Fruit fly (Drosophila melanogaster) whole organism, embryonic: ENCODE measurements around the gene CG4854.

Source experiments
- Awh ChIP-seq: fragments of 200-800 bp; sonication (Bioruptor generic); IDR thresholded peaks from 2 replicates; pipeline ENCODE4, ENCODE4 v1.3.6; 2022; ENCODE audit warnings: missing biosample characterization, missing genetic modification characterization
- Bdp1 ChIP-seq: fragments of 200-800 bp; sonication (Bioruptor generic); optimal IDR thresholded peaks from 3 replicates; lab custom pipeline; 2016; ENCODE audit warnings: missing biosample characterization, missing genetic modification characterization
- Bteb2 ChIP-seq: fragments of 200-800 bp; sonication (Bioruptor generic); optimal IDR thresholded peaks from 2 replicates; lab custom pipeline; 2016; ENCODE audit warnings: missing biosample characterization, missing genetic modification characterization
- C15 ChIP-seq: fragments of 200-800 bp; sonication (Bioruptor generic); IDR thresholded peaks from 3 replicates; pipeline ENCODE4 v1.3.6; 2022; ENCODE audit warnings: missing biosample characterization, missing genetic modification characterization
- CG10462 ChIP-seq: fragments of 200-800 bp; sonication (Bioruptor generic); optimal IDR thresholded peaks from 2 replicates; lab custom pipeline; 2016; ENCODE audit warnings: missing biosample characterization, missing genetic modification characterization
- CG10543 ChIP-seq: fragments of 200-800 bp; sonication (Bioruptor generic); optimal IDR thresholded peaks from 3 replicates; lab custom pipeline; 2017; ENCODE audit warnings: missing biosample characterization, mild to moderate bottlenecking, missing genetic modification characterization, moderate library complexity
- CG10959 ChIP-seq: fragments of 200-800 bp; sonication (Bioruptor generic); IDR thresholded peaks from 2 replicates; pipeline ENCODE4 v1.3.6; 2022; ENCODE audit warnings: missing biosample characterization, missing genetic modification characterization
- CG11093 ChIP-seq: fragments of 200-800 bp; sonication (Bioruptor generic); IDR thresholded peaks from 3 replicates; pipeline ENCODE4 v1.3.6; 2022; ENCODE audit warnings: missing biosample characterization, missing genetic modification characterization
- CG11456 ChIP-seq: fragments of 200-800 bp; sonication (Bioruptor generic); IDR thresholded peaks from 3 replicates; pipeline ENCODE4 v1.3.6; 2022; ENCODE audit warnings: missing biosample characterization, missing genetic modification characterization
- CG12071 ChIP-seq: fragments of 200-800 bp; sonication (Bioruptor generic); optimal IDR thresholded peaks from 3 replicates; lab custom pipeline; 2018; ENCODE audit warnings: missing biosample characterization, mild to moderate bottlenecking, missing genetic modification characterization
- CG12744 ChIP-seq: fragments of 200-800 bp; sonication (Bioruptor generic); optimal IDR thresholded peaks from 2 replicates; lab custom pipeline; 2016; ENCODE audit warnings: missing biosample characterization, missing genetic modification characterization
- CG13296 ChIP-seq: fragments of 200-800 bp; sonication (Bioruptor generic); optimal IDR thresholded peaks from 3 replicates; lab custom pipeline; 2018; ENCODE audit warnings: missing biosample characterization, mild to moderate bottlenecking, missing genetic modification characterization
- CG13424 ChIP-seq: fragments of 200-800 bp; sonication (Bioruptor generic); optimal IDR thresholded peaks from 2 replicates; lab custom pipeline; 2019; ENCODE audit warnings: missing biosample characterization, mild to moderate bottlenecking, missing genetic modification characterization, moderate library complexity
- CG13894 ChIP-seq: fragments of 200-800 bp; sonication (Bioruptor generic); optimal IDR thresholded peaks from 3 replicates; lab custom pipeline; 2018; ENCODE audit warnings: missing biosample characterization, mild to moderate bottlenecking, missing genetic modification characterization, moderate library complexity
- CG15269 ChIP-seq: fragments of 200-800 bp; sonication (Bioruptor generic); optimal IDR thresholded peaks from 2 replicates; lab custom pipeline; 2018; ENCODE audit warnings: missing biosample characterization, mild to moderate bottlenecking, missing genetic modification characterization, moderate library complexity
- CG15601 ChIP-seq: fragments of 200-800 bp; sonication (Bioruptor generic); optimal IDR thresholded peaks from 3 replicates; lab custom pipeline; 2019; ENCODE audit warnings: missing biosample characterization, mild to moderate bottlenecking, missing genetic modification characterization, moderate library complexity
- CG16863 ChIP-seq: fragments of 200-800 bp; sonication (Bioruptor generic); optimal IDR thresholded peaks from 3 replicates; lab custom pipeline; 2016; ENCODE audit warnings: missing biosample characterization, missing genetic modification characterization
- CG17802 ChIP-seq: fragments of 200-800 bp; sonication (Bioruptor generic); optimal IDR thresholded peaks from 2 replicates; lab custom pipeline; 2018; ENCODE audit warnings: missing biosample characterization, mild to moderate bottlenecking, missing genetic modification characterization, moderate library complexity
- CG2120 ChIP-seq: fragments of 200-800 bp; sonication (Bioruptor generic); optimal IDR thresholded peaks from 3 replicates; lab custom pipeline; 2016; ENCODE audit warnings: missing biosample characterization, missing genetic modification characterization
- CG2129 ChIP-seq: fragments of 200-800 bp; sonication (Bioruptor generic); IDR thresholded peaks from 2 replicates; pipeline ENCODE4 v1.3.6; 2022; ENCODE audit warnings: missing biosample characterization, missing genetic modification characterization; ENCODE audit not compliant: partially characterized antibody
- CG2678 ChIP-seq: fragments of 200-800 bp; sonication (Bioruptor generic); optimal IDR thresholded peaks from 3 replicates; lab custom pipeline; 2019; ENCODE audit warnings: missing biosample characterization, mild to moderate bottlenecking, missing genetic modification characterization, moderate library complexity
- CG43689 ChIP-seq: fragments of 200-800 bp; sonication (Bioruptor generic); IDR thresholded peaks from 2 replicates; pipeline ENCODE4 v1.3.6; 2022; ENCODE audit warnings: missing biosample characterization, missing genetic modification characterization
- CG4424 ChIP-seq: fragments of 200-800 bp; sonication (Bioruptor generic); optimal IDR thresholded peaks from 3 replicates; lab custom pipeline; 2016; ENCODE audit warnings: missing biosample characterization, missing genetic modification characterization
- CG4820 ChIP-seq: fragments of 200-800 bp; sonication (Bioruptor generic); optimal IDR thresholded peaks from 3 replicates; lab custom pipeline; 2016; ENCODE audit warnings: missing biosample characterization, missing genetic modification characterization
- CG7556 ChIP-seq: fragments of 200-800 bp; sonication (Bioruptor generic); optimal IDR thresholded peaks from 2 replicates; lab custom pipeline; 2017; ENCODE audit warnings: missing biosample characterization, mild to moderate bottlenecking, missing genetic modification characterization
- CG8478 ChIP-seq: fragments of >200 bp; optimal IDR thresholded peaks from 2 replicates; lab custom pipeline; 2018
- CG9215 ChIP-seq: fragments of 200-800 bp; sonication (Bioruptor generic); IDR thresholded peaks from 2 replicates; pipeline ENCODE4 v1.3.6; 2022; ENCODE audit warnings: missing biosample characterization, missing genetic modification characterization
- CTCF ChIP-seq: fragments of 200-800 bp; sonication (Bioruptor generic); optimal IDR thresholded peaks from 2 replicates; lab custom pipeline; 2017; ENCODE audit warnings: missing biosample characterization, mild to moderate bottlenecking, missing genetic modification characterization, moderate library complexity
- Drgx ChIP-seq: fragments of 200-800 bp; sonication (Bioruptor generic); IDR thresholded peaks from 2 replicates; pipeline ENCODE4 v1.3.6; 2022; ENCODE audit warnings: missing biosample characterization, missing genetic modification characterization
- HHEX ChIP-seq: fragments of 200-800 bp; sonication (Bioruptor generic); optimal IDR thresholded peaks from 3 replicates; lab custom pipeline; 2017; ENCODE audit warnings: missing biosample characterization, mild to moderate bottlenecking, missing genetic modification characterization, missing genetic modification reagents
- HmgZ ChIP-seq: fragments of 200-800 bp; sonication (Bioruptor generic); optimal IDR thresholded peaks from 2 replicates; lab custom pipeline; 2018; ENCODE audit warnings: missing biosample characterization, mild to moderate bottlenecking, missing genetic modification characterization
- NfI ChIP-seq: fragments of 200-800 bp; sonication (Bioruptor generic); optimal IDR thresholded peaks from 3 replicates; lab custom pipeline; 2018; ENCODE audit warnings: missing biosample characterization, mild to moderate bottlenecking, missing genetic modification characterization, moderate library complexity
- Stat92E ChIP-seq, 3 experiments: fragments of >200 bp in 2 of 3; fragments of 200-800 bp in 1 of 3; sonication (Bioruptor generic) in 1 of 3; optimal IDR thresholded peaks; 2 replicates each; lab custom pipeline; 2017 to 2019; ENCODE audit warnings: missing biosample characterization in 3 of 3, missing genetic modification characterization in 3 of 3, mild to moderate bottlenecking in 1 of 3, moderate library complexity in 1 of 3
- bigmax ChIP-seq: fragments of 200-800 bp; sonication (Bioruptor generic); optimal IDR thresholded peaks from 2 replicates; lab custom pipeline; 2018; ENCODE audit warnings: missing biosample characterization, mild to moderate bottlenecking, missing genetic modification characterization
- danr ChIP-seq: fragments of 200-800 bp; sonication (Bioruptor generic); IDR thresholded peaks from 2 replicates; pipeline ENCODE4 v1.3.6; 2022; ENCODE audit warnings: missing biosample characterization, missing genetic modification characterization
- dmrt11E ChIP-seq: fragments of 200-800 bp; sonication (Bioruptor generic); optimal IDR thresholded peaks from 3 replicates; lab custom pipeline; 2018; ENCODE audit warnings: missing biosample characterization, mild to moderate bottlenecking, missing genetic modification characterization, moderate library complexity
- her ChIP-seq: fragments of 200-800 bp; sonication (Bioruptor generic); optimal IDR thresholded peaks from 2 replicates; lab custom pipeline; 2016; ENCODE audit warnings: missing biosample characterization, missing genetic modification characterization
- lbe ChIP-seq: fragments of 200-800 bp; sonication (Bioruptor generic); optimal IDR thresholded peaks from 2 replicates; lab custom pipeline; 2016; ENCODE audit warnings: missing biosample characterization, mild to moderate bottlenecking, missing genetic modification characterization
- lov ChIP-seq, 2 experiments: fragments of 200-800 bp in 1 of 2; fragments of >200 bp in 1 of 2; sonication (Bioruptor generic) in 1 of 2; IDR thresholded peaks in 1 of 2; optimal IDR thresholded peaks in 1 of 2; 2 replicates in 1 of 2; 3 replicates in 1 of 2; pipeline versions ENCODE4 v1.3.6 to Lab custom; 2017 to 2022; ENCODE audit warnings: missing biosample characterization in 1 of 2, missing genetic modification characterization in 1 of 2
- nerfin-2 ChIP-seq: fragments of 200-800 bp; sonication (Bioruptor generic); IDR thresholded peaks from 2 replicates; pipeline ENCODE4 v1.3.6; 2022; ENCODE audit warnings: missing biosample characterization, missing genetic modification characterization; ENCODE audit not compliant: partially characterized antibody
- p53 ChIP-seq: fragments of 200-800 bp; sonication (Bioruptor generic); optimal IDR thresholded peaks from 2 replicates; lab custom pipeline; 2016; ENCODE audit warnings: missing biosample characterization, missing genetic modification characterization
- pum ChIP-seq: fragments of 200-800 bp; sonication (Bioruptor generic); optimal IDR thresholded peaks from 2 replicates; lab custom pipeline; 2016; ENCODE audit warnings: missing biosample characterization, missing genetic modification characterization
- sens ChIP-seq: fragments of 200-800 bp; sonication (Bioruptor generic); peaks from one replicate; lab custom pipeline; 2016; ENCODE audit warnings: missing biosample characterization, missing genetic modification characterization
- sens-2 ChIP-seq: fragments of 200-800 bp; sonication (Bioruptor generic); IDR thresholded peaks from 2 replicates; pipeline ENCODE4 v1.3.6; 2022; ENCODE audit warnings: missing biosample characterization, missing genetic modification characterization
- slbo ChIP-seq: fragments of 200-800 bp; sonication (Bioruptor generic); IDR thresholded peaks from 2 replicates; pipeline ENCODE4 v1.3.6; 2022; ENCODE audit warnings: missing biosample characterization, missing genetic modification characterization
- sug ChIP-seq: fragments of 200-800 bp; optimal IDR thresholded peaks from 2 replicates; lab custom pipeline; 2019; ENCODE audit warnings: missing biosample characterization, mild to moderate bottlenecking, missing genetic modification characterization, moderate library complexity
- tin ChIP-seq: fragments of 200-800 bp; sonication (Bioruptor generic); optimal IDR thresholded peaks from 3 replicates; lab custom pipeline; 2016; ENCODE audit warnings: missing biosample characterization, missing genetic modification characterization
- tll ChIP-seq, 2 experiments: fragments of 200-800 bp in 1 of 2; fragments of >200 bp in 1 of 2; sonication (Bioruptor generic) in 1 of 2; optimal IDR thresholded peaks; 2 replicates each; lab custom pipeline; 2017 to 2019; ENCODE audit warnings: missing biosample characterization in 2 of 2, missing genetic modification characterization in 2 of 2, mild to moderate bottlenecking in 1 of 2, moderate library complexity in 1 of 2
- trh ChIP-seq: fragments of 200-800 bp; sonication (Bioruptor generic); optimal IDR thresholded peaks from 2 replicates; lab custom pipeline; 2016; ENCODE audit warnings: missing biosample characterization, missing genetic modification characterization
- zen ChIP-seq: fragments of 200-800 bp; sonication (Bioruptor generic); optimal IDR thresholded peaks from 3 replicates; lab custom pipeline; 2018; ENCODE audit warnings: missing biosample characterization, mild to moderate bottlenecking, missing genetic modification characterization, moderate library complexity

CG4854 gene

DNA sequence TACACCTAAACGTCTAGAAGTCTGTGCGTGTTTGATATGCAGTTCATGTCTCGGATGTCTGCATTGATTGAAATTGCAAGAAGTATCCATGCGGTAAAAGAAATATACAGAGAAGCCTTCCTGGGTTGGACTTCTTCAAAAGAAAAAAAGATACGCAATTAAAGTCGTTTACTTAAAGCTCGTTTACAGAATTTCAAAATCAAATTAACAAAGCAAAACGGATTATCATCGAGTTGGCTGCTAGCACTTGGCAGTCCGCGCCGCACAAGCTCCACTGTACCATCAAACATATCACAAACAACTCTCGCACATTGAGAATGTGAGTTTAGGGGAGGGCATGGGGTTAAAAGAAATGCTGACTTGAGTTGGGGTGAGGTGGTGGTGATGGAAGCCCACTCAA lies 29.4 kb upstream of the CG4854 start (continued):
- TF ChIP-seq C15 (GFP tag; lab: Robert Waterston, UW) (0 out of 3 replicates have a peak, but pooled peaks have one; percentile 36), sens (peak; percentile 96), CG12744 (GFP tag; lab: Kevin White, UChicago) (no peak), CG13894 (no peak), CG2678 (peak; percentile 73), HmgZ (tag; lab: Kevin White, UChicago) (peak; percentile 16), CG11456 (GFP tag; lab: Robert Waterston, UW) (peak; percentile 72), CG43689 (GFP tag; lab: Robert Waterston, UW) (no peak), tin (GFP tag; lab: Kevin White, UChicago) (peak; percentile 87), CG10543 (no peak), zen (tag; lab: Kevin White, UChicago) (peak; percentile 57), CG7556 (GFP tag; lab: Kevin White, UChicago) (peak; percentile 70), Drgx (GFP tag; lab: Robert Waterston, UW) (peak; percentile 72), lov (optimal IDR thresholded peaks at IDR 0.05; lab: Kevin White, UChicago) (no peak), lov (GFP tag; IDR thresholded peaks at IDR 0.05; lab: Robert Waterston, UW) (peak; percentile 84), CTCF (GFP tag; lab: Kevin White, UChicago) (peak; percentile 33), CG10462 (GFP tag; lab: Kevin White, UChicago) (peak; percentile 66), CG4424 (peak; percentile 75), sens-2 (GFP tag; lab: Robert Waterston, UW) (peak; percentile 46; the same call in 1 of the 2 replicates), Bdp1 (GFP tag; lab: Kevin White, UChicago) (peak; percentile 53), trh (GFP tag; lab: Kevin White, UChicago) (no peak), her (peak; percentile 63), CG11093 (GFP tag; lab: Robert Waterston, UW) (0 out of 3 replicates have a peak, but pooled peaks have one; percentile 46), p53 (GFP tag; lab: Kevin White, UChicago) (no peak), Stat92E (GFP tag; optimal IDR thresholded peaks at IDR 0.05; lab: Kevin White, UChicago) (no peak), CG12071 (GFP tag; lab: Kevin White, UChicago) (peak; percentile 63), CG2129 (GFP tag; lab: Robert Waterston, UW) (no peak), CG9215 (GFP tag; lab: Robert Waterston, UW) (peak; percentile 39; the same call in 1 of the 2 replicates), CG8478 (lab: Kevin White, UChicago) (no peak), NfI (GFP tag; lab: Kevin White, UChicago) (peak; percentile 62), Bteb2 (GFP tag; lab: Kevin White, UChicago) (peak; percentile 51), danr (GFP tag; lab: Robert Waterston, UW) (peak; percentile 38; the same call in 1 of the 2 replicates), dmrt11E (peak; percentile 82), bigmax (GFP tag; lab: Kevin White, UChicago) (no peak), sug (tag; lab: Kevin White, UChicago) (peak; percentile 1), pum (GFP tag; lab: Kevin White, UChicago) (peak; percentile 75), CG2120 (GFP tag; lab: Kevin White, UChicago) (peak; percentile 34), HHEX (GFP tag; lab: Kevin White, UChicago) (peak; percentile 47), nerfin-2 (GFP tag; lab: Robert Waterston, UW) (no peak), lbe (GFP tag; lab: Kevin White, UChicago) (no peak), slbo (GFP tag; lab: Robert Waterston, UW) (peak; percentile 66), CG4820 (peak; percentile 77), Awh (GFP tag; lab: Robert Waterston, UW) (peak; percentile 66), CG13424 (peak; percentile 74), CG17802 (peak; percentile 65), CG15269 (tag; lab: Kevin White, UChicago) (peak; percentile 63), CG15601 (peak; percentile 80), CG16863 (GFP tag; lab: Kevin White, UChicago) (peak; percentile 80), tll (GFP tag; optimal IDR thresholded peaks at IDR 0.05; lab: Kevin White, UChicago) (no peak), CG13296 (GFP tag; lab: Kevin White, UChicago) (no peak), CG10959 (GFP tag; lab: Robert Waterston, UW) (peak; percentile 83)
